Worm (Caenorhabditis elegans) whole organism, young adult: ENCODE results near the gene F25B4.4.

Source experiments
- Y56A3A.18 ChIP-seq: fragments of 200-800 bp; sonication (Bioruptor generic); IDR thresholded peaks from 2 replicates; pipeline ENCODE4 v1.3.6; 2022; ENCODE audit warnings: missing genetic modification reagents, missing genetic modification characterization, missing compliant biosample characterization
- ceh-40 ChIP-seq: fragments of 200-800 bp; sonication (Bioruptor generic); IDR thresholded peaks from 2 replicates; pipeline ENCODE4 v1.3.6; 2022; ENCODE audit warnings: missing genetic modification characterization, missing compliant biosample characterization
- dpl-1 ChIP-seq: fragments of 150-350 bp; optimal IDR thresholded peaks from 2 replicates; lab custom pipeline; 2014; ENCODE audit warnings: missing biosample characterization, missing genetic modification reagents, missing genetic modification characterization
- mxl-1 ChIP-seq: sonication (generic microtip); optimal IDR thresholded peaks from 2 replicates; lab custom pipeline; 2016; ENCODE audit warnings: missing genetic modification characterization, missing compliant biosample characterization
- rpc-1 ChIP-seq, 2 experiments: fragments of 150-350 bp in 1 of 2; sonication (generic microtip) in 1 of 2; optimal IDR thresholded peaks; 2 replicates each; lab custom pipeline; 2014 to 2018; ENCODE audit warnings: missing biosample characterization in 1 of 2, missing genetic modification characterization in 1 of 2, missing genetic modification reagents in 1 of 2, missing genotype in 1 of 2
- snpc-1.3 ChIP-seq: sonication (generic microtip); optimal IDR thresholded peaks from 2 replicates; lab custom pipeline; 2017; ENCODE audit warnings: missing genetic modification characterization, mild to moderate bottlenecking, missing compliant biosample characterization, antibody characterized with exemption, moderate library complexity, missing genotype, missing genetic modification reagents; ENCODE audit not compliant: insufficient read depth
- tbp1 ChIP-seq: fragments of 200-800 bp; sonication (Bioruptor generic); optimal IDR thresholded peaks from 2 replicates; lab custom pipeline; 2018; ENCODE audit warnings: mild to moderate bottlenecking, missing genetic modification characterization, missing compliant biosample characterization
- ztf-22 ChIP-seq: fragments of 200-800 bp; sonication (Bioruptor generic); optimal IDR thresholded peaks from 2 replicates; lab custom pipeline; 2018; ENCODE audit warnings: mild to moderate bottlenecking, missing genetic modification characterization, moderate library complexity, missing compliant biosample characterization
- ztf-26 ChIP-seq: sonication (generic microtip); optimal IDR thresholded peaks from 2 replicates; lab custom pipeline; 2017; ENCODE audit warnings: missing genetic modification characterization, missing compliant biosample characterization

DNA sequence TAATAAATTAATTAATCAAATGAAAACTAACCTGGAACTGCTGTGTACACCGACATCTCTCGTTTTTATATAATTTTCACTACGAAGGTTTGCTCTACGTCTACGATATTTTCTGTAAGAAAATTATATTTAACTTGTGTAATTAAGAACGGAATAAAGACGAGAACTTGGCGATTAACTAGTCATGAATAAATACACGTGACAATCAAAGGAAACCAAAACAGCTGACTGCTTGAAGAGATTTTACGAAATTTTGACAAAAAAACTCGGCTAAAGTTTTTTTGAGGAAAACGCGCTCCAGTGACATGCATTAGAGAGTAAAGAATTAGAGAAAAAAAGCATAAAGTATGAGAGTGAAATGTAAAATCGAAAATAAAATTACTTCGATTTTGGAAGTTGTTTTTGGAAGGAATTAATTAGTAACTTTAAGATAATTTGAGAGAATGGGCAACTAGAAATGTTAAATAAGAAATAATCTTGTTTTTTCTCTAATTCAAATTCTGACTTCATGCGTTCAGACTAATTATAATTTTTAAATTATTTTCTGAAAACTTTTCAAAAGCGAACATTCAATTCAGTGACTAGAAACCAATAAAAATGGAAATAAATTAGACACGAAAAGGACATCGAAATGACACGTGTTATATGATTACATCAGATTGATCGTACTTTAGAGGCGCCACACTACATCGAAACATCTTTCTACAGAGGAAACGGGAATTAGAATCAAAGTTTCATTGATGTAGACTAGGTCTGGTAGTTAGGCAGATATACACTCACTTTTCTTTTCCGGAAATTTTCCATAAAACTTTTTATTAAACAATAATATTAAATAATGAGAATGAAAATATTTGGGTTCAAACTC is 2.7 kb downstream of the F25B4.4 start, which contains the start of gene F25B4.7:
- no peak for TF ChIP-seq ztf-22
- TF ChIP-seq ceh-40 (GFP tag; lab: Robert Waterston, UW): no peak
- TF ChIP-seq tbp1: no peak
- no peak for TF ChIP-seq mxl-1 (tag; lab: Kevin White, UChicago)
- TF ChIP-seq Y56A3A.18: no peak
- no peak for TF ChIP-seq dpl-1 (GFP tag; lab: Kevin White, UChicago)
- TF ChIP-seq rpc-1 (optimal IDR thresholded peaks at IDR 0.05; lab: Kevin White, UChicago): no peak
- TF ChIP-seq rpc-1 (tag; optimal IDR thresholded peaks at IDR 0.05; lab: Kevin White, UChicago): no peak
- no peak for TF ChIP-seq ztf-26
- no peak for TF ChIP-seq snpc-1.3 (tag; lab: Kevin White, UChicago)
